Worm (Caenorhabditis elegans) whole organism, L1 larva: ENCODE results near the gene C01G10.17.
"Not testable (repeated sequence)": the region's sequence is repeated elsewhere in the genome, so short reads cannot be mapped to it uniquely, and the experiment has no call there.

Source experiments
- C16A3.4 ChIP-seq: fragments of 150-350 bp; optimal IDR thresholded peaks from 2 replicates; lab custom pipeline; 2014; ENCODE audit warnings: missing biosample characterization, missing genetic modification characterization
- C34B4.2 ChIP-seq: sonication (generic microtip); optimal IDR thresholded peaks from 2 replicates; lab custom pipeline; 2017; ENCODE audit warnings: mild to moderate bottlenecking, missing genetic modification characterization, missing compliant biosample characterization
- aha-1 ChIP-seq: fragments of 150-350 bp; optimal IDR thresholded peaks from 2 replicates; lab custom pipeline; 2014; ENCODE audit warnings: missing biosample characterization, missing genetic modification characterization
- alr-1 ChIP-seq: fragments of 200-800 bp; sonication (Bioruptor generic); optimal IDR thresholded peaks from 2 replicates; lab custom pipeline; 2018; ENCODE audit warnings: borderline replicate concordance, mild to moderate bottlenecking, missing genetic modification characterization, missing compliant biosample characterization
- ama-1 ChIP-seq: fragments of 150-350 bp; optimal IDR thresholded peaks from 2 replicates; lab custom pipeline; 2014
- ceh-8 ChIP-seq: fragments of 200-800 bp; sonication (Bioruptor generic); optimal IDR thresholded peaks from 2 replicates; lab custom pipeline; 2018; ENCODE audit warnings: mild to moderate bottlenecking, missing genetic modification characterization, moderate library complexity, missing compliant biosample characterization
- dpl-1 ChIP-seq, 3 experiments: fragments of 150-350 bp in 2 of 3; sonication (generic microtip) in 1 of 3; optimal IDR thresholded peaks; 2 replicates each; lab custom pipeline; 2014 to 2017; ENCODE audit warnings: missing biosample characterization in 3 of 3, missing genetic modification characterization in 3 of 3, missing genetic modification reagents in 3 of 3
- efl-1 ChIP-seq, 4 experiments: fragments of 150-350 bp; optimal IDR thresholded peaks in 3 of 4; peaks in 1 of 4; 1 replicate in 1 of 4; 2 replicates in 3 of 4; lab custom pipeline; 2014; ENCODE audit warnings: missing biosample characterization in 2 of 4, missing genetic modification characterization in 2 of 4, missing genetic modification reagents in 2 of 4
- efl-3 ChIP-seq: fragments of 200-800 bp; sonication (Bioruptor generic); optimal IDR thresholded peaks from 2 replicates; lab custom pipeline; 2018; ENCODE audit warnings: mild to moderate bottlenecking, missing genetic modification characterization, missing compliant biosample characterization
- egl-13 ChIP-seq: sonication (generic microtip); optimal IDR thresholded peaks from 2 replicates; lab custom pipeline; 2016; ENCODE audit warnings: missing genotype, missing genetic modification reagents, missing genetic modification characterization, missing compliant biosample characterization
- egl-27 ChIP-seq, 2 experiments: fragments of 150-350 bp in 1 of 2; sonication (generic microtip); optimal IDR thresholded peaks; 3 replicates each; lab custom pipeline; 2017 to 2018; ENCODE audit warnings: missing biosample characterization in 2 of 2, missing genetic modification characterization in 2 of 2, missing genetic modification reagents in 2 of 2
- elt-2 ChIP-seq: sonication (generic microtip); optimal IDR thresholded peaks from 2 replicates; lab custom pipeline; 2016; ENCODE audit warnings: missing genetic modification characterization, mild to moderate bottlenecking, inconsistent platforms, missing compliant biosample characterization, missing genetic modification reagents
- elt-3 ChIP-seq, 6 experiments: fragments of 150-350 bp in 1 of 6; sonication (generic microtip); optimal IDR thresholded peaks; 2 replicates each; lab custom pipeline; 2017 to 2018; ENCODE audit warnings: missing biosample characterization in 6 of 6, missing genetic modification characterization in 6 of 6, inconsistent platforms in 1 of 6
- fkh-8 ChIP-seq: sonication (generic microtip); optimal IDR thresholded peaks from 2 replicates; lab custom pipeline; 2016; ENCODE audit warnings: mild to moderate bottlenecking, missing genetic modification characterization, missing compliant biosample characterization
- hlh-4 ChIP-seq: sonication (generic microtip); optimal IDR thresholded peaks from 2 replicates; lab custom pipeline; 2016; ENCODE audit warnings: mild to moderate bottlenecking, missing genetic modification characterization, missing compliant biosample characterization
- isw-1 ChIP-seq: fragments of 200-800 bp; sonication (Bioruptor generic); IDR thresholded peaks from 2 replicates; pipeline ENCODE4 v1.3.6; 2022; ENCODE audit warnings: missing genetic modification characterization, missing compliant biosample characterization
- jun-1 ChIP-seq: fragments of 150-350 bp; optimal IDR thresholded peaks from 2 replicates; lab custom pipeline; 2014; ENCODE audit warnings: missing biosample characterization, missing genetic modification reagents, missing genetic modification characterization
- lin-15B ChIP-seq: fragments of 150-350 bp; sonication (generic microtip); optimal IDR thresholded peaks from 3 replicates; lab custom pipeline; 2014; ENCODE audit warnings: missing biosample characterization, missing genetic modification characterization
- lin-39 ChIP-seq: fragments of 150-350 bp; optimal IDR thresholded peaks from 2 replicates; lab custom pipeline; 2014; ENCODE audit warnings: missing biosample characterization, missing genetic modification reagents, missing genetic modification characterization
- lsy-2 ChIP-seq, 2 experiments: fragments of 150-350 bp; optimal IDR thresholded peaks; 2 replicates each; lab custom pipeline; 2014; ENCODE audit warnings: missing biosample characterization in 2 of 2, missing genetic modification characterization in 2 of 2
- mef-2 ChIP-seq: fragments of 150-350 bp; optimal IDR thresholded peaks from 2 replicates; lab custom pipeline; 2014; ENCODE audit warnings: missing biosample characterization, missing genetic modification characterization
- nhr-11 ChIP-seq: fragments of 150-350 bp; optimal IDR thresholded peaks from 2 replicates; lab custom pipeline; 2014; ENCODE audit warnings: missing biosample characterization, missing genetic modification characterization
- nhr-20 ChIP-seq: sonication (generic microtip); optimal IDR thresholded peaks from 2 replicates; lab custom pipeline; 2016; ENCODE audit warnings: mild to moderate bottlenecking, missing genetic modification characterization, missing compliant biosample characterization
- nhr-28 ChIP-seq: fragments of 150-350 bp; optimal IDR thresholded peaks from 2 replicates; lab custom pipeline; 2014; ENCODE audit warnings: missing biosample characterization, missing genetic modification characterization
- nhr-47 ChIP-seq: sonication (generic microtip); optimal IDR thresholded peaks from 2 replicates; lab custom pipeline; 2016; ENCODE audit warnings: mild to moderate bottlenecking, missing genetic modification characterization, moderate library complexity, missing compliant biosample characterization
- nhr-71 ChIP-seq: sonication (generic microtip); optimal IDR thresholded peaks from 2 replicates; lab custom pipeline; 2016; ENCODE audit warnings: mild to moderate bottlenecking, missing genetic modification characterization, moderate library complexity, missing compliant biosample characterization
- nhr-77 ChIP-seq: fragments of 150-350 bp; optimal IDR thresholded peaks from 2 replicates; lab custom pipeline; 2014; ENCODE audit warnings: missing biosample characterization, missing genetic modification characterization
- nhr-90 ChIP-seq: sonication (generic microtip); optimal IDR thresholded peaks from 2 replicates; lab custom pipeline; 2016; ENCODE audit warnings: mild to moderate bottlenecking, missing genetic modification characterization, missing compliant biosample characterization; ENCODE audit not compliant: poor library complexity
- pag-3 ChIP-seq: sonication (generic microtip); optimal IDR thresholded peaks from 2 replicates; lab custom pipeline; 2017; ENCODE audit warnings: missing genetic modification characterization, mild to moderate bottlenecking, missing compliant biosample characterization, antibody characterized with exemption, borderline replicate concordance; ENCODE audit not compliant: insufficient read depth
- pax-3 ChIP-seq: fragments of 200-800 bp; sonication (Bioruptor generic); optimal IDR thresholded peaks from 2 replicates; lab custom pipeline; 2018; ENCODE audit warnings: mild to moderate bottlenecking, missing genetic modification characterization, moderate library complexity, missing compliant biosample characterization
- snpc-4 ChIP-seq: fragments of 150-350 bp; optimal IDR thresholded peaks from 2 replicates; lab custom pipeline; 2014; ENCODE audit warnings: missing biosample characterization, missing genetic modification characterization
- sox-4 ChIP-seq: sonication (generic microtip); optimal IDR thresholded peaks from 2 replicates; lab custom pipeline; 2016; ENCODE audit warnings: missing genetic modification characterization, missing compliant biosample characterization
- sptf-1 ChIP-seq: fragments of 150-350 bp; optimal IDR thresholded peaks from 2 replicates; lab custom pipeline; 2014; ENCODE audit warnings: missing biosample characterization, missing genetic modification characterization
- sup-37 ChIP-seq: fragments of 200-800 bp; sonication (Bioruptor generic); optimal IDR thresholded peaks from 2 replicates; lab custom pipeline; 2018; ENCODE audit warnings: mild to moderate bottlenecking, missing genetic modification characterization, missing compliant biosample characterization
- unc-130 ChIP-seq: fragments of 150-350 bp; optimal IDR thresholded peaks from 2 replicates; lab custom pipeline; 2017; ENCODE audit warnings: missing biosample characterization, missing genetic modification characterization, inconsistent platforms
- xbp-1 ChIP-seq: sonication (generic microtip); optimal IDR thresholded peaks from 2 replicates; lab custom pipeline; 2016; ENCODE audit warnings: missing genetic modification characterization, missing compliant biosample characterization
- ztf-11 ChIP-seq, 2 experiments: sonication (generic microtip); optimal IDR thresholded peaks; 2 replicates each; lab custom pipeline; 2016 to 2017; ENCODE audit warnings: missing genetic modification characterization in 2 of 2, missing biosample characterization in 1 of 2, missing compliant biosample characterization in 1 of 2

The C01G10.17 gene

DNA sequence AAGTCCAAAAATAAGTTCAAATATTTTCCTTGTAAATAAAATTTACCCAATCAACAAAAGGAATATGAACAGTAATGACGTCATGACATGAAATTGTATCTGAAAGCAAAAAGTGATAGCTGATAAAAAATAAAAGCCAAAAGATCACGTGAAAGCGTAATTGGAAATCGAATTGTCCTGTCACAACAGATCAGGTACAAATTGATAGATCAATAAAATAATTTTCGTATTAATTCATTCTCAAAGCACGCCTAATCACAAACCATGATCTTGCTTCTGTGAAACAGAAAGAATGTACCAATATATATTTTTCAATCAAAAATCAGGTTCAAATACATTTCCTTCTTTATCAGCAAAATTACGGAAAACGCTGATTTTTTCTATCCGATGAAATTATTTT is 29.0 kb downstream of the C01G10.17 start, which contains the start of gene flor-1:
flor-1 (minus strand) TSS at position 101 of the 400 bp plus-strand sequence.
- TF ChIP-seq C16A3.4 (tag; lab: Kevin White, UChicago) (no peak), nhr-20 (tag; lab: Kevin White, UChicago) (peak; percentile 18), efl-3 (GFP tag; lab: Kevin White, UChicago) (no peak)

DNA sequence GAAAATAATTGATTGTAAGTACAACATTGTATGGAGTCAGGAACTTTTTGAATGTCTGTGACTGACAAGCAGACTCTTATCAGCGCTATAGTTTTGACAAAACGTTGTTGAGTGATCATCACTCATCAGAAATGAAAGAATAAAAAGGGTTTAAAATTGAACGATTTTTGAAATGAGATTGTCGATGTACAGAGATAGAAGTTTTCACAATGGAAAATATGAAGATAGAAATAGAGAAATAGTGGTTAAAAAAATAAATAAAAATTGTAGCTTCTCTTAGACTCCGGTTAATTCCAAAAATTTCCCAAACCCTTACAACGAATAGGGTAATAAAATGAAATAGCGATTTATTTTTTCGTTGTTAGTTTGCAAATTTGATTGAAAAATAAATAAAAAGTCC is 34.6 kb downstream of the C01G10.17 start, which contains the start of gene ugt-30:
ugt-30 (minus strand) TSS at position 101 of the 400 bp plus-strand sequence.
- TF ChIP-seq alr-1; aha-1 (tag; lab: Kevin White, UChicago); ztf-11 (tag; optimal IDR thresholded peaks at IDR 0.05; lab: Kevin White, UChicago): not testable (repeated sequence)

DNA sequence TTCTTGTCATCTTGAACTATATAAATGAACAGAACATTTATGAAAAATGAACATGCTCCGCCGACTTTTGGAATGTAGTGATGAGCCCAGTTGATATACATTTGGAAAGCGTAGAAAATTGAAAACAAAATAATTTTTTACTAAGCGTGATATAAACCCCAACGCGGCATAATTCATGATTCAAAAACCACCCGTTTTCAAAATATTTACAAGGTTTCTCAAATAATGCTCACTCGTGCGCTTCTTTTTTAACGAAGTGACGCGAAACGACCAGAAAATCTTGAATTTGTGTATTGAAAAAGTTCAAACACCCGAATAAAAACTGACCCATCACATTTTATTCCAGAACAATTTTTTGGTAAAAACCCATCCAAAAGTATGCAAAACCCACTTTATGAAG is 36.9 kb downstream of the C01G10.17 start, which contains the start of gene srj-27:
srj-27 (minus strand) TSS at position 101 of the 400 bp plus-strand sequence.
- TF ChIP-seq nhr-11 (tag; lab: Kevin White, UChicago) (no peak), nhr-77 (no peak), isw-1 (GFP tag; lab: Robert Waterston, UW) (no peak), sox-4 (no peak), xbp-1 (tag; lab: Kevin White, UChicago) (no peak), aha-1 (tag; lab: Kevin White, UChicago) (no peak), jun-1 (no peak), lin-15B (tag; lab: Kevin White, UChicago) (no peak), dpl-1 (GFP tag; optimal IDR thresholded peaks at IDR 0.05; lab: Kevin White, UChicago) (no peak), mef-2 (tag; lab: Kevin White, UChicago) (no peak)
- TF ChIP-seq, all 84 proteins: peak for 0

DNA sequence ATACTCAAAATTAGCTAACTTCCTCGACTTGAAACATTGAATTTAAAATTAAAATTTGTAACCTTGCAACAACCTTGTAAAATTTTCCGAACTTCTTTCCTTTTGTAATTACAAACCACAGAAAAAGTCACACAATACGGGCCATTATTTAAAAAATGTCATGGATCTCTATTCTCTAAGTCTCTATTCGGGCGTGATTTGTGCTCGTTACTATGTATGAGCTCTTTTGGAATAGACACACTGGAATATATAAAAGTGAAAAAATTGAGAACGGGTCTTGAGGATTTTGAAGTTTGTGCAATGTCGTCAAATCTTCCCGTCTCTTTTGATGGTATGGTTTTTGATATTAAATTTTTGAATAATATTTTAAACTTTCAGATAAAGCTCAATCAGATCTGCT is 37.4 kb downstream of the C01G10.17 start, which contains the start of gene srr-7:
srr-7 (plus strand) TSS at position 301 of the 400 bp plus-strand sequence.
- no peak for TF ChIP-seq ceh-8 (GFP tag; lab: Kevin White, UChicago)
- no peak for TF ChIP-seq nhr-11 (tag; lab: Kevin White, UChicago)
- no peak for TF ChIP-seq lsy-2 (tag; optimal IDR thresholded peaks at IDR 0.05; lab: Kevin White, UChicago)
- TF ChIP-seq sptf-1 (tag; lab: Kevin White, UChicago): no peak

DNA sequence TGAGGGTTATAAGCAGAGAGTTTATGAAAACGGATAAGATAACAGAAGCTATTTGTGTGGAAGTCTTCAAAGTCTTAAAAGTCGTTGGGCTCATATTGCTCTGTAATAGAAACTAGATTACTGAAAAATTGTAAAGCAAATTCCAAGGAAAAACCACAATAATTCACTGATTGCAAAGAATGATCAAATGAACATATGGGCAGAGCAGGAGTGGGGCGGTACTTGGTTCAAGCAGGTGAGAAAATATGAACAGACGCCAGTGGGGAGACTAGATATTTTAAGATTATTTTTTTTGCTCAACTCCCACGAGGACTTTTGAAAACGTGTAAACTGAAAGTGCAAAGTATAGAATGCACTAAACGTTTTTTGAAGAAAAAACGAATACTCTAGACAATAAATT is 41.9 kb downstream of the C01G10.17 start, which contains the start of gene str-171:
str-171 (minus strand) TSS at position 101 of the 400 bp plus-strand sequence.
- TF ChIP-seq efl-1 (optimal IDR thresholded peaks at IDR 0.05; lab: Kevin White, UChicago) (no peak), efl-1 (GFP tag; optimal IDR thresholded peaks at IDR 0.05 in 1 of 2; lab: Kevin White, UChicago) (peak in 1 of 2 experiments; percentile 39), aha-1 (tag; lab: Kevin White, UChicago) (no peak), nhr-47 (tag; lab: Kevin White, UChicago) (no peak), snpc-4 (tag; lab: Kevin White, UChicago) (no peak), elt-2 (tag; lab: Kevin White, UChicago) (no peak), nhr-28 (tag; lab: Kevin White, UChicago) (no peak), sox-4 (no peak), C16A3.4 (tag; lab: Kevin White, UChicago) (no peak), pag-3 (no peak)

DNA sequence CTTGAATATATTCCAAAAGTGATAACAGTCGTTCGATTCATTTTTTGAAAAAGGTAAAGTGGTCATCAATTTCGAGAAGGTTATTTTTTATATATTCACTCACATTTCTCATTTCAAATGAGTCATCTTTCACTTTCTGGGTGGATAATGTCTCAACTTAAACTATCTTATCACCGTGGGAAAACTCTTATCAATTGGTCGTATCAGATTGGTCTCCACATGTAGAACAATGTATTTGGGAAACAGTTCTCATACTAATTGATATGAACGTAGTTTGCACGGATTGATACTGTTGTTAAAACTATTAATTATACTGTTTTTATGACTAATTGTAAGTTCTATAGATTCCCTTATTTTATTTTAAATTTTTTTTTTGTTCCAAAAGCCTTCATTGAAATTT is 43.3 kb downstream of the C01G10.17 start:
- peak; percentile 45 for TF ChIP-seq elt-2 (tag; lab: Kevin White, UChicago)
- peak in 1 of 6 experiments; percentile 14 for TF ChIP-seq elt-3 (tag; optimal IDR thresholded peaks at IDR 0.05; lab: Kevin White, UChicago)
- no peak for TF ChIP-seq fkh-8 (tag; lab: Kevin White, UChicago)

DNA sequence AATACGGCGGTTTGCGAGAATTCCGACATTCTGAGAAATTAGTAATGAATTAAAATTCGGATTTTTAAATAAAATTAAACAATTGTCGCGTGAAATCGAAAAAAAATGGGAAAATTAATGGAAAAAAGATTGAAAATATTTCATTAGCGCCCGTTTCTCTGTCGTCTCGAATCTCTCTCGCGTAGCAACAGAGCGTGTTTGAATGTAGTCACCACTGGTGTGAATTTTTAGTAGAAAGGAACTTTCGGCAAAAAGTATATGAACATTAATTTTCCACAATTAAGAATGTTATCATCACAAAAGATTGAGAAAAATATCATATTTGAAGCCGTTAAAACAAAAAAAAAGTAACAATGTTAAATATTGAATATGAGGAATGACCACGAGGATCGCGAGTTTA is 46.2 kb downstream of the C01G10.17 start, which contains the start of gene aipl-1:
aipl-1 (minus strand) TSS at position 30 of the 400 bp plus-strand sequence.
- TF ChIP-seq egl-27 (tag; optimal IDR thresholded peaks at IDR 0.05; lab: Kevin White, UChicago) (no peak), C16A3.4 (tag; lab: Kevin White, UChicago) (peak; percentile 94), ama-1 (peak; percentile 26), unc-130 (peak; percentile 76), egl-13 (tag; lab: Kevin White, UChicago) (no peak), efl-3 (GFP tag; lab: Kevin White, UChicago) (no peak), nhr-90 (tag; lab: Kevin White, UChicago) (peak; percentile 56), pax-3 (tag; lab: Kevin White, UChicago) (peak; percentile 89), sox-4 (no peak), nhr-77 (peak; percentile 76), sup-37 (GFP tag; lab: Kevin White, UChicago) (no peak), nhr-71 (tag; lab: Kevin White, UChicago) (peak; percentile 87), fkh-8 (tag; lab: Kevin White, UChicago) (peak; percentile 87), hlh-4 (no peak), snpc-4 (tag; lab: Kevin White, UChicago) (peak; percentile 68), C34B4.2 (tag; lab: Kevin White, UChicago) (no peak), lin-15B (tag; lab: Kevin White, UChicago) (peak; percentile 94), lin-39 (no peak), ztf-11 (tag; optimal IDR thresholded peaks at IDR 0.05; lab: Kevin White, UChicago) (peak in 1 of 2 experiments; percentile 67), alr-1 (no peak)
